Worm (Caenorhabditis elegans): ENCODE data around the gene set-5.
A peak's percentile ranks its signal among the peaks of the same experiment; 100 is the strongest.

The set-5 gene

DNA sequence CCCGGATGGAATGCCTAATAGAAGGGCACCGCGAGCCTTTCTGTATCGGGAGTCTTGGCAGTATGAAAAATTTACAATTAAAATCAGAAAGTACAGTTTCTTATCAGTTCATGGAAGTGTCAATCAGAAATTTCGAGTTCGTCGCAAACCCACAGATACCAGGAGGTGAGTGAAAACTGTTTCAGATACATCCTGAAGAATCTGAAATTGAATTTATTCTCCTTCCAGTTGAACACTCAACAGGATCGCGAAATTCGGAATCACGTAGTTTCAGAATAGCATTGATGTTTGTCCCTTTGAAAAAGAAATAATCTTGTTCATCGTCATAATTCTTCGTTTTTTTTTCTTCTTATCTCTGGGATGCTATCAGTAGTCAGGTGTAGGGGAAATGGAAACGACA is 17.3 kb downstream of the set-5 start, which contains the start of gene fbxa-147:
Gene fbxa-147, plus strand, starts transcription at position 386 of the 400 bp plus-strand sequence.
- TF ChIP-seq ceh-90 (tag; optimal IDR thresholded peaks at IDR 0.05) (no peak), pax-3 (tag; optimal IDR thresholded peaks at IDR 0.05) (peak; percentile 3)

DNA sequence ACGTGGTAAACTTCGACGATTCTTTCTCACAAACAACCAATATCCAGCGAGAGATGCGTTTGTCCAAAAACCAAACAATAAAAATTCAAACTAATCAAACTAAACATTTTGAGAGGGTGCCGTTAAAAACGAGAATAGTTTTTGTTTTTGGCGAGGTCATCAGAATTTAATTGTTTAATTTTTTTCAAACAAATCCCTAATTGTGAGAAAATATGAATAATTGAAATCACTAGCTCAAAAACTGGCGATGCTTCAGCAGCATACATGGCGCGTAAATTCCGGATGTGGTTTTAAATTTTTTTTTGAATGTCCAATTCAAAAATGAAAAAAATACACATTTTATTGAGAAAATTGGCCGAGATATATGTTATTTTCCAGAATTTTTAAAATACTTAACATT is 20.7 kb downstream of the set-5 start, which contains the start of gene R08A2.1:
Gene R08A2.1, minus strand, starts transcription at position 101 of the 400 bp plus-strand sequence.
- no peak for TF ChIP-seq mef-2 (tag; optimal IDR thresholded peaks at IDR 0.05)
- no peak for TF ChIP-seq fkh-8 (tag; optimal IDR thresholded peaks at IDR 0.05)
- TF ChIP-seq nhr-237 (tag; optimal IDR thresholded peaks at IDR 0.05), result no peak
- TF ChIP-seq nhr-19 (GFP tag; conservative IDR thresholded peaks at IDR 0.05), result no peak
- TF ChIP-seq rnt-1 (tag; optimal IDR thresholded peaks at IDR 0.05), result no peak
- no peak for TF ChIP-seq ceh-8 (GFP tag; optimal IDR thresholded peaks at IDR 0.05)
- TF ChIP-seq ceh-82 (tag; optimal IDR thresholded peaks at IDR 0.05), result no peak
- TF ChIP-seq C34B4.2 (tag; optimal IDR thresholded peaks at IDR 0.05), result no peak
- no peak for TF ChIP-seq hlh-4 (tag; optimal IDR thresholded peaks at IDR 0.05)
- no peak for TF ChIP-seq skn-1 (tag; optimal IDR thresholded peaks at IDR 0.05)
- no peak for TF ChIP-seq nhr-85 (tag)
- no peak for TF ChIP-seq nhr-28 (tag; optimal IDR thresholded peaks at IDR 0.05)
- no peak for TF ChIP-seq lin-15B (tag; optimal IDR thresholded peaks at IDR 0.05)
- TF ChIP-seq sup-37 (GFP tag; optimal IDR thresholded peaks at IDR 0.05), result no peak
- no peak for TF ChIP-seq jun-1 (tag; optimal IDR thresholded peaks at IDR 0.05)
- TF ChIP-seq pax-3 (tag; optimal IDR thresholded peaks at IDR 0.05), result no peak

DNA sequence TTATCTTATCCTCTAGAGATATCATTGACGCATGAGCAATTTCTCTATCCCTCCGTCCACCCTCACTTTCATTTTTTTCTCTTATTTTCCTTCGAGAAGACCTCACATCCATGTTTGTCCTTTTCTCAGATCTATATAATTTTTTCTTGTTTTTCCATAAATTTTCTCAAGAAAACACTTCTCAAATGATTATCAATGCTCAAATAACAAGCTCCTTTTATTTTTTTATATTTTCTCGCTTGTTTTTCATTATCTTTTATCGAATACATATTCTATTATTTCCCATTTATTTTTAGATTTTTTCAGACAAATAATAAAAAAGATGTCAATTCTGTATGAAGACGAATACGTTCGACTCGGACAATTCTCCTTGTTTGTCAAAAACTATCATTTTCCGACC is 24.3 kb downstream of the set-5 start, which contains the start of gene R08A2.7:
Gene R08A2.7, plus strand, starts transcription at position 301 of the 400 bp plus-strand sequence.
- TF ChIP-seq rnt-1 (tag; optimal IDR thresholded peaks at IDR 0.05) (no peak), nhr-71 (tag; optimal IDR thresholded peaks at IDR 0.05) (no peak), ces-1 (GFP tag; optimal IDR thresholded peaks at IDR 0.05) (no peak), mab-9 (GFP tag; IDR thresholded peaks at IDR 0.05) (no peak), hpl-2 (GFP tag; optimal IDR thresholded peaks at IDR 0.05) (no peak), isw-1 (GFP tag; IDR thresholded peaks at IDR 0.05) (no peak), pax-3 (tag; optimal IDR thresholded peaks at IDR 0.05) (no peak), vab-15 (tag; optimal IDR thresholded peaks at IDR 0.05) (no peak), egl-13 (tag; optimal IDR thresholded peaks at IDR 0.05) (no peak), tbx-2 (tag; optimal IDR thresholded peaks at IDR 0.05) (no peak), nhr-76 (tag; optimal IDR thresholded peaks at IDR 0.05) (no peak), C16A3.4 (tag; optimal IDR thresholded peaks at IDR 0.05) (no peak), nhr-237 (tag; optimal IDR thresholded peaks at IDR 0.05) (no peak), nhr-90 (tag; optimal IDR thresholded peaks at IDR 0.05; ENCODE audit: poor library complexity) (no peak), ceh-90 (tag; optimal IDR thresholded peaks at IDR 0.05) (no peak), F16B12.6 (tag; optimal IDR thresholded peaks at IDR 0.05) (no peak), dsc-1 (tag; optimal IDR thresholded peaks at IDR 0.05) (no peak), egl-27 (tag; optimal IDR thresholded peaks at IDR 0.05) (no peak), fkh-4 (tag; optimal IDR thresholded peaks at IDR 0.05; ENCODE audit: borderline replicate concordance) (no peak)

ce11 chrV:14725409-14725808 is 26.6 kb downstream of the set-5 start:
- TF ChIP-seq lsy-2 (tag; optimal IDR thresholded peaks at IDR 0.05) (peak in 1 of 2 experiments; percentile 8), nhr-85 (tag) (peak; percentile 92), elt-3 (tag; optimal IDR thresholded peaks at IDR 0.05) (peak in 2 of 6 experiments; percentile 4 to 28), dpl-1 (GFP tag; optimal IDR thresholded peaks at IDR 0.05) (peak in 1 of 3 experiments; percentile 24), blmp-1 (tag; optimal IDR thresholded peaks at IDR 0.05) (peak; percentile 70), nhr-71 (tag; optimal IDR thresholded peaks at IDR 0.05) (peak; percentile 29), sptf-1 (tag; optimal IDR thresholded peaks at IDR 0.05) (no peak), snu-23 (GFP tag; optimal IDR thresholded peaks at IDR 0.05) (peak; percentile 31), lin-35 (GFP tag; optimal IDR thresholded peaks at IDR 0.05) (peak in 1 of 2 experiments; percentile 20), nhr-20 (tag; optimal IDR thresholded peaks at IDR 0.05) (peak; percentile 52), pqm-1 (tag; optimal IDR thresholded peaks at IDR 0.05) (no peak)

Data from whole organism, L1 larva.